Worm (Caenorhabditis elegans) whole organism, midembryonic: ENCODE data around the gene myrf-2.
A peak's percentile ranks its signal among the peaks of the same experiment; 100 is the strongest.

Source experiments
- T22C8.4 ChIP-seq: fragments of 200-800 bp; sonication (Bioruptor generic); IDR thresholded peaks from 2 replicates; pipeline ENCODE4 v1.3.6; 2022; ENCODE audit warnings: missing genetic modification characterization, missing compliant biosample characterization
- cog-1 ChIP-seq: sonication (generic microtip); optimal IDR thresholded peaks from 2 replicates; lab custom pipeline; 2016; ENCODE audit warnings: missing genetic modification characterization, missing compliant biosample characterization
- flt-1 ChIP-seq: fragments of 200-800 bp; sonication (Bioruptor generic); IDR thresholded peaks from 2 replicates; pipeline ENCODE4 v1.3.6; 2022; ENCODE audit warnings: missing genetic modification characterization, missing compliant biosample characterization
- klf-2 ChIP-seq: fragments of 200-800 bp; sonication (Bioruptor generic); conservative IDR thresholded peaks from 2 replicates; pipeline ENCODE4 v1.3.6; 2022; ENCODE audit warnings: missing genetic modification reagents, missing genetic modification characterization, missing compliant biosample characterization
- med-1 ChIP-seq: sonication (generic microtip); optimal IDR thresholded peaks from 2 replicates; lab custom pipeline; 2017; ENCODE audit warnings: missing genetic modification characterization, mild to moderate bottlenecking, missing compliant biosample characterization, antibody characterized with exemption, missing genetic modification reagents; ENCODE audit not compliant: insufficient read depth
- ref-1 ChIP-seq: fragments of 200-800 bp; sonication (Bioruptor generic); conservative IDR thresholded peaks from 2 replicates; pipeline ENCODE4 v1.3.6; 2022; ENCODE audit warnings: missing genetic modification reagents, missing genetic modification characterization, missing compliant biosample characterization
- tab-1 ChIP-seq: fragments of 200-800 bp; sonication (Bioruptor generic); IDR thresholded peaks from 2 replicates; pipeline ENCODE4 v1.3.6; 2022; ENCODE audit warnings: missing genetic modification characterization, missing compliant biosample characterization
- ztf-23 ChIP-seq: fragments of 200-800 bp; sonication (Bioruptor generic); IDR thresholded peaks from 2 replicates; pipeline ENCODE4 v1.3.6; 2022; ENCODE audit warnings: missing genetic modification reagents, missing genetic modification characterization, missing compliant biosample characterization
- ztf-29 ChIP-seq: fragments of 200-800 bp; sonication (Bioruptor generic); IDR thresholded peaks from 2 replicates; pipeline ENCODE4 v1.3.6; 2022; ENCODE audit warnings: missing genetic modification reagents, missing genetic modification characterization, missing compliant biosample characterization

Gene myrf-2

DNA sequence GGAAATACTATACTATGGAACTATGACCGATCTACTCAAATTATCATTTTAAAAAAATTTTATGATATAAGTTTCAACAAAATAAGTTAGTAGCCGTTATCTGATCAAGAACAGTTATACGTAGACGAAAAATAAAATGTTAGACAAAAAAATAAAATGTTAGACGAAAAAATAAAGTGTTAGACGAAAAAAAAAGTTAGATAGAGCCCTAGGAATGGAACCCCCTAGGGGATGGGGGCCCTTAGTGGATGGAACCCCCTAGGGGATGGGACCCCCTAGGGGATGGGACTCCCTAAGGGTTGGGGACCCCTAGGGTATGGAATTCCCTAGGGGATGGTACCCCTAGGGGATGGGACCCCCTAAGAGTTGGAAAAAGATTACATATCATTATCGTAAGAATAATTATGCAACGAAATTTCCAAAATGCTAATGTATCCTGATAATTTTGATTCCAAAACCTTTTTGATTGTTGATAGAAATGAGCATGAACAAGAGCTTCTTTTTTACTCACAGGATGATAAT is 25.1 kb upstream of the myrf-2 start:
- TF ChIP-seq T22C8.4 (GFP tag; lab: Robert Waterston, UW) (no peak), flt-1 (no peak), ztf-29 (no peak), ref-1 (GFP tag; lab: Robert Waterston, UW) (no peak), klf-2 (GFP tag; lab: Robert Waterston, UW) (no peak), cog-1 (tag; lab: Kevin White, UChicago) (no peak), ztf-23 (GFP tag; lab: Robert Waterston, UW) (no peak), tab-1 (no peak), med-1 (GFP tag; lab: Kevin White, UChicago) (no peak)

DNA sequence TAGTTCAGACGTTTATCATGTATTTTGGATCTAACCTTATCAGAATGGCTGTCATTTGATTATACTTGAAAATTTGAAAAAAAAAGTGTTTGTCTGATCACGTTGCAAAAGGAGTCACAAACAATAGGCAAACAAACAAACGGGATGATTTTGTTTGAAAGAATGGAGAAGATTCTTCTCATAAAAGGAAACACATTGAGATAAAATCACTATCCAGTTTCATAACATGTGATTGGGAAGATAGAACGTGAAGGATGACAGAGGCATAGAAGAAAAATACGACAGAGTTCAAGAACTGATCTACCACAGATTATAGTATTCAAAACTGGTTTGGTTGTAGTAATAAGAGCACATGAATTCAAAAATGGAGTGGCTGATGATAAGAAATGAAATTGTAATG is 24.6 kb upstream of the myrf-2 start, which contains the start of gene F44A6.5:
F44A6.5 (minus strand) TSS at position 151 of the 400 bp plus-strand sequence.
- TF ChIP-seq tab-1 (no peak), med-1 (GFP tag; lab: Kevin White, UChicago) (no peak), cog-1 (tag; lab: Kevin White, UChicago) (no peak), ref-1 (GFP tag; lab: Robert Waterston, UW) (no peak), T22C8.4 (GFP tag; lab: Robert Waterston, UW) (no peak)

DNA sequence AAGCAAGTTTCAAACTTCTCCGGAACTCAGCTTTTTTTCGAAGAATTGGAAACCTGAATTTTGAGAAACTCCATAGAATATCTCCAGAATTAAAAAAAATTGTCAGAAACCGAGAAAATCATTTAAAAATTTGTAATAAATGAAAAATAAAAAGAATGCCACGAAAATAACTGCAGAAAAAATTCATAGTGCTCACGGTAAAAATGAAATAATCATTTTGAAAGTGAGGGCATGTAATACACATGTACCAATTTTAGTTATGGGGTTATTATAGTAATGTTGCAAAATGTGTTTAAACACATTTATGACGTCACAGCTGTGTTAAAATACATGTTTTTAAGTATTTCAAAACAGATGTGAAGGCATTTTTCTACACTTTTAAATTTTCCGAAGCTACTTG is 22.7 kb upstream of the myrf-2 start:
- TF ChIP-seq T22C8.4 (GFP tag; lab: Robert Waterston, UW) (no peak), ztf-23 (GFP tag; lab: Robert Waterston, UW) (no peak), ztf-29 (no peak), tab-1 (no peak), med-1 (GFP tag; lab: Kevin White, UChicago) (no peak), flt-1 (no peak), klf-2 (GFP tag; lab: Robert Waterston, UW) (no peak), cog-1 (tag; lab: Kevin White, UChicago) (no peak), ref-1 (GFP tag; lab: Robert Waterston, UW) (no peak)

DNA sequence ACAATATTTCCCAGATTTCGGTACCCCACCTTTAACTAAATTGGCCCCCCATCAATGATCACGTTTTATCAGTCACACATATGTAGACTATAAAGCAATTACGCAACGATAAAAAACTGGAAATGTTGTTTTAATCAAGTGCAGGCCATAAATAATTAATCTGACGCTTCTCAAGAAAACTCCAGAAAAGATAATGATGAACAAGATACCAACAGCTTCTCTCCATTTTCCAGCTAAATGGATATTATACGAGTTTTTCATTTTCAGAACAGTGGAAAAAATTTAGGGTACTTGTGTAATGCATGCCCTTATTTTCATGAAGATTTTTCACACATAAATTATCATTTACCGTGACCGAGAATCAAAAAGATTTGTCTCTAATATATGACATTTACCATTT is 22.2 kb upstream of the myrf-2 start:
- TF ChIP-seq ref-1 (GFP tag; lab: Robert Waterston, UW) (no peak), klf-2 (GFP tag; lab: Robert Waterston, UW) (no peak), cog-1 (tag; lab: Kevin White, UChicago) (no peak), flt-1 (no peak), ztf-29 (no peak), T22C8.4 (GFP tag; lab: Robert Waterston, UW) (no peak), tab-1 (no peak), ztf-23 (GFP tag; lab: Robert Waterston, UW) (no peak), med-1 (GFP tag; lab: Kevin White, UChicago) (no peak)

DNA sequence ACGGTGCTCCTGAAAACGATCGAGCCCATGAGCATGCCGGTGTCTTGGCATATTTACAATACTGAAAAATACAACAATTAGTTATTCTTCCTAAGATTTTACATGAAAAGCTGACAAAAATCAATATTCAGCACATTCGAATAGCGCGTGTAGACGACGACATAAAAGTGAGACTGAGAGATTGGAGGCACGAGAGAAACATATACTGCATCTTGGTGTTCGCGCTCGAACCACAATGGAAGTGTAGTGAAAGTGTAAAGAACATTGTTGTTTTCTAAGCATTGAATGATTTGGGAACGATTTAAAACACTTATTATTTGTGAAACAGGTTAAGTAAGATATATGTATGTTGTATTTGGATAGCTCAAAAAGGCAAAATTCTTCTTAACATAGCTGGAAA is 21.3 kb upstream of the myrf-2 start, which contains the start of gene F44A6.4:
F44A6.4 (minus strand) TSS at position 67 of the 400 bp plus-strand sequence.
- 0 out of 2 replicates have a peak, but pooled peaks have one; percentile 37 for TF ChIP-seq T22C8.4 (GFP tag; lab: Robert Waterston, UW)
- TF ChIP-seq flt-1 = no peak

DNA sequence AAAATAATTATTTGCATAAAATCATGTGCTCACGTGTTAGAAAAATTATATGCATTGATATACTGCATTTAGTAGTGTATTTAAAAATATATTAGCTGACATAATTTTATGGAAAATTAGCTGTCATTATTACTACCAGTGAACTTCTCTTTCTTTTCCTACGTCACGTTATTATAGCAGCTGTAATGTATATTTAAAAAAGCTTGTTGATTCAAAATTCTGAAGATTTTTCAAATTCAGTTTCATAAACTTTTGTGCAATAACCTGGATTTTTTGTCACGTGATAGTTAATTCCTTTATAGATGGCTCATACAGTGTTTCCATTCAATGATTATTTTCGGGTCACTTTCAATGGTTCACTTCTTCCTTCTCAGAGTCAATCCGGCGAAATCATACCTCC is 18.3 kb upstream of the myrf-2 start, which contains the start of gene F44A6.3:
F44A6.3 (plus strand) TSS at position 301 of the 400 bp plus-strand sequence.
- TF ChIP-seq flt-1 = no peak
- no peak for TF ChIP-seq ztf-29
- TF ChIP-seq klf-2 (GFP tag; lab: Robert Waterston, UW) = no peak
- no peak for TF ChIP-seq T22C8.4 (GFP tag; lab: Robert Waterston, UW)
- TF ChIP-seq cog-1 (tag; lab: Kevin White, UChicago) = no peak

DNA sequence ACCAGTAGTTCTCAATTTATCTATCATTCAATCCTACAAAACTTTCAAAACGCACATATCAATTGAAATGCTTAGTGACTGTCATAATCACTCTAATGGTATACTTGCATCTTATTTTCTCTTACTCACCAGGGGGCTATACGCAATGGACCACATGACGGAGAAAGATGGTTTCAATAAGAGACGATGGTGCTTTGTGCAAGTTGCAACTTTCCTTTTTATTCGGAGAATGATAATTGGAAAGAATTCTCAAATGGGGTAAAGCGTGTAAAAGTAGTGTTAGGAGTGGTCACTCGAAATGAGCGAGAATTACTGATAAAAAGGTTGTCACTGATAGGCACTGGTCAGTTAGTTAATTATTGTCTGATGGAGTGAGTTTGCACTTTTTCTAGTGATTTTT is 14.3 kb upstream of the myrf-2 start:
- TF ChIP-seq med-1 (GFP tag; lab: Kevin White, UChicago) (no peak), T22C8.4 (GFP tag; lab: Robert Waterston, UW) (no peak), ref-1 (GFP tag; lab: Robert Waterston, UW) (no peak)

DNA sequence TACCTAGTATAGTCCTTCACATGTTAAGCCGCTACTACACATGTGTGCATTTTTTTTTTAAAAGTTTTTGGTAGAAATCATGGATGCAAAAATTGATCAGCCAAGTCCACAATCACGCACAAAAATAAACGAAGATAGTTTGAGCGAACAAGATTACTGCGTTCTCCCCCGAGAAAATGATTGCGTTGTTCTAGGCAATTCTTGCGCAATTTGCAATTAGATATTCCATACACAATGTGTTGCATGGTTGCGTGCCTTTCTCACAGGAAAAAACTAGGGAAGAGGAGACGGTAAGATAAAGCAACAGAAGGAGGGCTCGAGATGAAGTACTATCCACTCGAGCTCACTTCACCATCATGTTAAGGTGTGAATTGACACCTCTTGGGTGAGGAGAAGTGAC is 11.8 kb upstream of the myrf-2 start:
- TF ChIP-seq tab-1 (no peak), flt-1 (peak; percentile 14; the same call in 1 of the 2 replicates)

DNA sequence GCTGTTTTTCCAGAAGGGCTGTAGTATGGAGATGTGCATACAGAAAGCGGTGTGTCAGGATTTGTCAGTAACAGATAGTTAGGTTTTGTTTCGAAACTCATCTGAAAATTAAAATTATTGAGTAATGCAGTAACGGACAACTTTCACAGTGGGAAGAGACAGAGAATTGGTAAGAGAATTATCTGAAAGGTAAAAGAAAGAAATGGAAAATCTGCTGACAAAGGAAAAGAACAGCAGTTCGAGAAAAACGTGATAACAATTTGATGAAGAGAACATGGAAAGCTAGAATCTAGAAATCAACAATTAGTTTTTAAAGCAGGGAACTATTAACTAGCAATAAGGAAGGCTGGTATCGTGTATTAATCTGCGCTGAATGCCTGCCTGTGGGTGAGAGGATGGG is 11.1 kb upstream of the myrf-2 start, which contains the start of gene sex-1:
sex-1 (minus strand) TSS at position 101 of the 400 bp plus-strand sequence.
- TF ChIP-seq ztf-29 (no peak), tab-1 (no peak), ref-1 (GFP tag; lab: Robert Waterston, UW) (no peak), ztf-23 (GFP tag; lab: Robert Waterston, UW) (no peak), T22C8.4 (GFP tag; lab: Robert Waterston, UW) (no peak), cog-1 (tag; lab: Kevin White, UChicago) (no peak), med-1 (GFP tag; lab: Kevin White, UChicago) (no peak), flt-1 (no peak), klf-2 (GFP tag; lab: Robert Waterston, UW) (no peak)

DNA sequence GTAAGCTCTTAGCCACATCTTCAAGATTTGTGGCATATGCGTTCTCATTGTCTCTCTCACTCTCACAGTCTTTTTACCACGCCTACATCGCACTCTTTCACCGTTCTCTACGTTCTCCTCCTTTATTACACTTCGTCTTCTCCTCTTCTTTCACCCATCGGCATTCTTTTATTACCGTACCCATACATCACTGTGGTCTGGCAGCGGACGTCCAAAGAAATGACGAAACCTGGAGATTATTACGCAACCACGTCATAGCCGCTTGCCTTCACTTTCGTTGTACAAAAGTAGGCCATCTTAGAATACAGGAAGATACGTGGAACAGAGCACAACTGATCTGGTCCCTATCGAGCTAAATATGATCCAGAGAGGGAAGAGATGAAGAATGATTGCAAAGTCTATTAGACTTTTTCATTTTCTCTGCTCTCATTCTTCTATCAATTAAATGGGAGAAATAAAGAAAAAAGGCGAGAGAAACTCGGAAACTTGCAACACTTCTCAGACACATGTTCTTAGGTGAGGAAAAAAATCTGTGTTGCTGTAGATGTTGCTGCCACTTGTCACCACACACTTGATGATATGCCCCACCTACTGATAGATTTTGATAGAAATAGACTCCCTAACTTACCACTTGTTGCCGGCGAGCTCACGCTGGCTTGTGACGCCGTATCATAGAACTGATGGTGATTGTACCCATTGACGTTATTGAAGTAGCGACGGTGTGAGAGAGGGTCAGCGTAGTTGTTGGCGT is 10.3 kb upstream of the myrf-2 start:
- TF ChIP-seq T22C8.4 (GFP tag; lab: Robert Waterston, UW) = no peak
- peak; percentile 62; the same call in 1 of the 2 replicates for TF ChIP-seq flt-1
- TF ChIP-seq cog-1 (tag; lab: Kevin White, UChicago) = peak; percentile 55
- no peak for TF ChIP-seq klf-2 (GFP tag; lab: Robert Waterston, UW)
- no peak for TF ChIP-seq ztf-23 (GFP tag; lab: Robert Waterston, UW)
- no peak for TF ChIP-seq med-1 (GFP tag; lab: Kevin White, UChicago)
- no peak for TF ChIP-seq ztf-29
- no peak for TF ChIP-seq ref-1 (GFP tag; lab: Robert Waterston, UW)
- no peak for TF ChIP-seq tab-1
